Fruit fly (Drosophila melanogaster): ENCODE data around the gene CG3108.

The CG3108 gene

dm6 chrX:5732440-5732839 is 49.0 kb downstream of the CG3108 start, which contains the start of gene CG15773:
Gene CG15773, plus strand, starts transcription at chrX:5732740.
- TF ChIP-seq CG8478 (optimal IDR thresholded peaks at IDR 0.05) (no peak), pan (optimal IDR thresholded peaks at IDR 0.05) (no peak), Dll (optimal IDR thresholded peaks at IDR 0.05) (no peak), psq (optimal IDR thresholded peaks at IDR 0.05) (no peak), EcR (GFP tag; optimal IDR thresholded peaks at IDR 0.05) (no peak), usp (GFP tag; optimal IDR thresholded peaks at IDR 0.05) (no peak)

Data from whole organism.